Fruit fly (Drosophila melanogaster) whole organism, embryonic: ENCODE measurements around the gene CG33703.

ENCODE experiments used
- Ada2b ChIP-seq: fragments of 200-800 bp; sonication (Bioruptor generic); IDR thresholded peaks from 2 replicates; pipeline ENCODE4 v1.3.6; 2022; ENCODE audit warnings: missing biosample characterization, missing genetic modification characterization
- BtbVII ChIP-seq: fragments of 200-800 bp; sonication (Bioruptor generic); optimal IDR thresholded peaks from 3 replicates; lab custom pipeline; 2017; ENCODE audit warnings: missing biosample characterization, mild to moderate bottlenecking, missing genetic modification characterization
- CG10267 ChIP-seq: fragments of 200-800 bp; sonication (Bioruptor generic); optimal IDR thresholded peaks from 2 replicates; lab custom pipeline; 2018; ENCODE audit warnings: missing biosample characterization, mild to moderate bottlenecking, missing genetic modification characterization, moderate library complexity
- CG10431 ChIP-seq: fragments of 200-800 bp; sonication (Bioruptor generic); optimal IDR thresholded peaks from 3 replicates; lab custom pipeline; 2018; ENCODE audit warnings: missing biosample characterization, mild to moderate bottlenecking, missing genetic modification characterization
- CG10543 ChIP-seq: fragments of 200-800 bp; sonication (Bioruptor generic); optimal IDR thresholded peaks from 3 replicates; lab custom pipeline; 2017; ENCODE audit warnings: missing biosample characterization, mild to moderate bottlenecking, missing genetic modification characterization, moderate library complexity
- CG12104 ChIP-seq: fragments of 200-800 bp; sonication (Bioruptor generic); optimal IDR thresholded peaks from 3 replicates; lab custom pipeline; 2016; ENCODE audit warnings: missing biosample characterization, missing genetic modification characterization
- CG12299 ChIP-seq: fragments of 200-800 bp; sonication (Bioruptor generic); optimal IDR thresholded peaks from 2 replicates; lab custom pipeline; 2018; ENCODE audit warnings: missing biosample characterization, mild to moderate bottlenecking, missing genetic modification characterization
- CG13894 ChIP-seq: fragments of 200-800 bp; sonication (Bioruptor generic); optimal IDR thresholded peaks from 3 replicates; lab custom pipeline; 2018; ENCODE audit warnings: missing biosample characterization, mild to moderate bottlenecking, missing genetic modification characterization, moderate library complexity
- CG14050 ChIP-seq: fragments of 200-800 bp; sonication (Bioruptor generic); IDR thresholded peaks from 3 replicates; pipeline ENCODE4 v1.3.6; 2022; ENCODE audit warnings: missing biosample characterization, missing genetic modification characterization
- CG14965 ChIP-seq: fragments of 200-800 bp; sonication (Bioruptor generic); optimal IDR thresholded peaks from 2 replicates; lab custom pipeline; 2016; ENCODE audit warnings: missing biosample characterization, missing genetic modification characterization, borderline replicate concordance
- CG15514 ChIP-seq: fragments of 200-800 bp; sonication (Bioruptor generic); optimal IDR thresholded peaks from 3 replicates; lab custom pipeline; 2017; ENCODE audit warnings: missing biosample characterization, missing genetic modification characterization, mild to moderate bottlenecking, moderate library complexity, missing genetic modification reagents
- CG18262 ChIP-seq: fragments of 200-800 bp; optimal IDR thresholded peaks from 3 replicates; lab custom pipeline; 2019; ENCODE audit warnings: missing biosample characterization, mild to moderate bottlenecking, missing genetic modification characterization, moderate library complexity
- CG1832 ChIP-seq: fragments of 200-800 bp; sonication (Bioruptor generic); optimal IDR thresholded peaks from 2 replicates; lab custom pipeline; 2017; ENCODE audit warnings: missing biosample characterization, mild to moderate bottlenecking, missing genetic modification characterization, inconsistent platforms
- CG2678 ChIP-seq: fragments of 200-800 bp; sonication (Bioruptor generic); optimal IDR thresholded peaks from 3 replicates; lab custom pipeline; 2019; ENCODE audit warnings: missing biosample characterization, mild to moderate bottlenecking, missing genetic modification characterization, moderate library complexity
- CG4424 ChIP-seq: fragments of 200-800 bp; sonication (Bioruptor generic); optimal IDR thresholded peaks from 3 replicates; lab custom pipeline; 2016; ENCODE audit warnings: missing biosample characterization, missing genetic modification characterization
- CG6654 ChIP-seq: fragments of 200-800 bp; sonication (Bioruptor generic); optimal IDR thresholded peaks from 2 replicates; lab custom pipeline; 2017; ENCODE audit warnings: missing biosample characterization, mild to moderate bottlenecking, missing genetic modification characterization
- CG6791 ChIP-seq: fragments of 200-800 bp; sonication (Bioruptor generic); IDR thresholded peaks from 3 replicates; pipeline ENCODE4 v1.3.6; 2022; ENCODE audit warnings: missing biosample characterization, missing genetic modification characterization; ENCODE audit not compliant: partially characterized antibody
- CTCF ChIP-seq: fragments of 200-800 bp; sonication (Bioruptor generic); optimal IDR thresholded peaks from 2 replicates; lab custom pipeline; 2017; ENCODE audit warnings: missing biosample characterization, mild to moderate bottlenecking, missing genetic modification characterization, moderate library complexity
- CrebB ChIP-seq: fragments of 200-800 bp; sonication (Bioruptor generic); optimal IDR thresholded peaks from 3 replicates; lab custom pipeline; 2018; ENCODE audit warnings: missing biosample characterization, mild to moderate bottlenecking, missing genetic modification characterization
- D ChIP-seq, 2 experiments: fragments of 200-800 bp in 1 of 2; fragments of >200 bp in 1 of 2; sonication (Bioruptor generic) in 1 of 2; optimal IDR thresholded peaks; 2 replicates in 1 of 2; 3 replicates in 1 of 2; lab custom pipeline; 2017; ENCODE audit warnings: mild to moderate bottlenecking in 1 of 2, missing biosample characterization in 1 of 2, missing genetic modification characterization in 1 of 2, missing genetic modification reagents in 1 of 2
- Dek ChIP-seq: fragments of 200-800 bp; sonication (Bioruptor generic); optimal IDR thresholded peaks from 3 replicates; lab custom pipeline; 2019; ENCODE audit warnings: missing biosample characterization, mild to moderate bottlenecking, missing genetic modification characterization, moderate library complexity
- Dfd ChIP-seq, 2 experiments: fragments of >200 bp; optimal IDR thresholded peaks; 2 replicates each; lab custom pipeline; 2017; ENCODE audit warnings: missing biosample characterization in 2 of 2, missing genetic modification characterization in 2 of 2
- Fer3 ChIP-seq: fragments of 200-800 bp; sonication (Bioruptor generic); optimal IDR thresholded peaks from 2 replicates; lab custom pipeline; 2018; ENCODE audit warnings: missing biosample characterization, mild to moderate bottlenecking, missing genetic modification characterization, moderate library complexity
- HLHmδ ChIP-seq: fragments of 200-800 bp; sonication (Bioruptor generic); optimal IDR thresholded peaks from 2 replicates; lab custom pipeline; 2018; ENCODE audit warnings: missing biosample characterization, mild to moderate bottlenecking, missing genetic modification characterization, moderate library complexity
- Kr ChIP-seq: fragments of 200-800 bp; sonication (Bioruptor generic); optimal IDR thresholded peaks from 2 replicates; lab custom pipeline; 2017; ENCODE audit warnings: missing biosample characterization, mild to moderate bottlenecking, missing genetic modification characterization
- Lim3 ChIP-seq: fragments of 200-800 bp; sonication (Bioruptor generic); IDR thresholded peaks from 2 replicates; pipeline ENCODE4 v1.3.6; 2022; ENCODE audit warnings: missing biosample characterization, missing genetic modification characterization
- Mrtf ChIP-seq: fragments of 200-800 bp; sonication (Bioruptor generic); IDR thresholded peaks from 3 replicates; pipeline ENCODE4 v1.3.6; 2022; ENCODE audit warnings: missing biosample characterization, missing genetic modification characterization
- Scr ChIP-seq: fragments of 200-800 bp; sonication (Bioruptor generic); IDR thresholded peaks from 2 replicates; pipeline ENCODE4 v1.3.6; 2022; ENCODE audit warnings: missing biosample characterization, missing genetic modification characterization; ENCODE audit not compliant: partially characterized antibody
- Stat92E ChIP-seq, 3 experiments: fragments of >200 bp in 2 of 3; fragments of 200-800 bp in 1 of 3; sonication (Bioruptor generic) in 1 of 3; optimal IDR thresholded peaks; 2 replicates each; lab custom pipeline; 2017 to 2019; ENCODE audit warnings: missing biosample characterization in 3 of 3, missing genetic modification characterization in 3 of 3, mild to moderate bottlenecking in 1 of 3, moderate library complexity in 1 of 3
- Vsx1 ChIP-seq: fragments of 200-800 bp; sonication (Bioruptor generic); optimal IDR thresholded peaks from 2 replicates; lab custom pipeline; 2017; ENCODE audit warnings: missing biosample characterization, mild to moderate bottlenecking, missing genetic modification characterization, missing genetic modification reagents
- abd-A ChIP-seq: fragments of 200-800 bp; sonication (Bioruptor generic); optimal IDR thresholded peaks from 3 replicates; lab custom pipeline; 2019; ENCODE audit warnings: missing biosample characterization, mild to moderate bottlenecking, missing genetic modification characterization, moderate library complexity
- dmrt11E ChIP-seq: fragments of 200-800 bp; sonication (Bioruptor generic); optimal IDR thresholded peaks from 3 replicates; lab custom pipeline; 2018; ENCODE audit warnings: missing biosample characterization, mild to moderate bottlenecking, missing genetic modification characterization, moderate library complexity
- emc ChIP-seq: fragments of 200-800 bp; sonication (Bioruptor generic); optimal IDR thresholded peaks from 2 replicates; lab custom pipeline; 2016; ENCODE audit warnings: missing biosample characterization, missing genetic modification characterization
- gcm2 ChIP-seq: fragments of 200-800 bp; sonication (Bioruptor generic); optimal IDR thresholded peaks from 2 replicates; lab custom pipeline; 2016; ENCODE audit warnings: missing biosample characterization, missing genetic modification characterization
- lbe ChIP-seq: fragments of 200-800 bp; sonication (Bioruptor generic); optimal IDR thresholded peaks from 2 replicates; lab custom pipeline; 2016; ENCODE audit warnings: missing biosample characterization, mild to moderate bottlenecking, missing genetic modification characterization
- lilli ChIP-seq: fragments of 200-800 bp; sonication (Bioruptor generic); optimal IDR thresholded peaks from 3 replicates; lab custom pipeline; 2016; ENCODE audit warnings: missing biosample characterization, missing genetic modification characterization
- nerfin-2 ChIP-seq: fragments of 200-800 bp; sonication (Bioruptor generic); IDR thresholded peaks from 2 replicates; pipeline ENCODE4 v1.3.6; 2022; ENCODE audit warnings: missing biosample characterization, missing genetic modification characterization; ENCODE audit not compliant: partially characterized antibody
- oc ChIP-seq: fragments of 200-800 bp; sonication (Bioruptor generic); optimal IDR thresholded peaks from 2 replicates; lab custom pipeline; 2018; ENCODE audit warnings: missing biosample characterization, mild to moderate bottlenecking, missing genetic modification characterization, moderate library complexity
- otp ChIP-seq: fragments of 200-800 bp; sonication (Bioruptor generic); IDR thresholded peaks from 3 replicates; pipeline ENCODE4, ENCODE4 v1.3.6; 2022; ENCODE audit warnings: missing biosample characterization, missing genetic modification characterization
- pum ChIP-seq: fragments of 200-800 bp; sonication (Bioruptor generic); optimal IDR thresholded peaks from 2 replicates; lab custom pipeline; 2016; ENCODE audit warnings: missing biosample characterization, missing genetic modification characterization
- ranshi ChIP-seq: fragments of 200-800 bp; sonication (Bioruptor generic); IDR thresholded peaks from 2 replicates; pipeline ENCODE4 v1.3.6; 2022; ENCODE audit warnings: missing biosample characterization, missing genetic modification characterization
- rib ChIP-seq: fragments of 200-800 bp; sonication (Bioruptor generic); IDR thresholded peaks from 2 replicates; pipeline ENCODE4 v1.3.6; 2022; ENCODE audit warnings: missing biosample characterization, missing genetic modification characterization
- row ChIP-seq: fragments of 200-800 bp; sonication (Bioruptor generic); IDR thresholded peaks from 3 replicates; pipeline ENCODE4 v1.3.6; 2022; ENCODE audit warnings: missing biosample characterization, missing genetic modification characterization
- scrt ChIP-seq: fragments of 200-800 bp; sonication (Bioruptor generic); optimal IDR thresholded peaks from 2 replicates; lab custom pipeline; 2018; ENCODE audit warnings: missing biosample characterization, mild to moderate bottlenecking, missing genetic modification characterization, moderate library complexity
- sim ChIP-seq: fragments of 200-800 bp; sonication (Bioruptor generic); IDR thresholded peaks from 2 replicates; pipeline ENCODE4 v1.3.6; 2022; ENCODE audit warnings: missing biosample characterization, missing genetic modification characterization
- sug ChIP-seq: fragments of 200-800 bp; optimal IDR thresholded peaks from 2 replicates; lab custom pipeline; 2019; ENCODE audit warnings: missing biosample characterization, mild to moderate bottlenecking, missing genetic modification characterization, moderate library complexity
- usp ChIP-seq: fragments of >200 bp; optimal IDR thresholded peaks from 2 replicates; lab custom pipeline; 2017; ENCODE audit warnings: missing biosample characterization, missing genetic modification characterization
- zfh1 ChIP-seq: fragments of 200-800 bp; sonication (Bioruptor generic); IDR thresholded peaks from 3 replicates; pipeline ENCODE4 v1.3.6; 2022; ENCODE audit warnings: missing biosample characterization, missing genetic modification characterization

CG33703 gene

dm6 chr3L:9505007-9505712 is 7.3 kb downstream of the CG33703 start, which contains the start of gene path (continued):
- peak; percentile 44; the same call in 1 of the 3 replicates for TF ChIP-seq zfh1
- TF ChIP-seq D (optimal IDR thresholded peaks at IDR 0.05; lab: Kevin White, UChicago): no peak
- TF ChIP-seq D (GFP tag; optimal IDR thresholded peaks at IDR 0.05; lab: Kevin White, UChicago): peak; percentile 36
- peak; percentile 39 for TF ChIP-seq BtbVII (GFP tag; lab: Kevin White, UChicago)
- peak; percentile 2 for TF ChIP-seq CG10431
- peak; percentile 21 for TF ChIP-seq CG10543 (GFP tag; lab: Kevin White, UChicago)
- no peak for TF ChIP-seq Vsx1 (GFP tag; lab: Kevin White, UChicago)
- peak; percentile 6 for TF ChIP-seq oc
- no peak for TF ChIP-seq Dfd (GFP tag; optimal IDR thresholded peaks at IDR 0.05; lab: Kevin White, UChicago)
- no peak for TF ChIP-seq CG14965 (GFP tag; lab: Kevin White, UChicago)
- no peak for TF ChIP-seq rib (GFP tag; lab: Robert Waterston, UW)
- no peak for TF ChIP-seq emc (GFP tag; lab: Kevin White, UChicago)
- peak; percentile 83 for TF ChIP-seq CG18262 (tag; lab: Kevin White, UChicago)
- TF ChIP-seq Mrtf: no peak
- 0 out of 2 replicates have a peak, but pooled peaks have one; percentile 26 for TF ChIP-seq nerfin-2 (GFP tag; lab: Robert Waterston, UW)
- TF ChIP-seq Kr (GFP tag; lab: Kevin White, UChicago): no peak
- peak; percentile 31 for TF ChIP-seq HLHmδ
- peak; percentile 66 for TF ChIP-seq CG10267 (tag; lab: Kevin White, UChicago)
- peak; percentile 34 for TF ChIP-seq Fer3 (tag; lab: Kevin White, UChicago)
- no peak for TF ChIP-seq usp (GFP tag; lab: Kevin White, UChicago)
- TF ChIP-seq otp (GFP tag; lab: Robert Waterston, UW): peak; percentile 50; the same call in 1 of the 3 replicates
- peak; percentile 24 for TF ChIP-seq lilli (GFP tag; lab: Kevin White, UChicago)
- no peak for TF ChIP-seq CG6654
- peak; percentile 35; the same call in 1 of the 3 replicates for TF ChIP-seq CG6791
- TF ChIP-seq pum: no peak
- peak; percentile 45 for TF ChIP-seq scrt
- TF ChIP-seq CG1832 (GFP tag; lab: Kevin White, UChicago): no peak
- no peak for TF ChIP-seq lbe
- TF ChIP-seq CG13894 (tag; lab: Kevin White, UChicago): peak; percentile 51
- TF ChIP-seq CrebB (tag; lab: Kevin White, UChicago): no peak
- peak; percentile 19; the same call in 1 of the 2 replicates for TF ChIP-seq ranshi (GFP tag; lab: Robert Waterston, UW)
- TF ChIP-seq sim: no peak
- TF ChIP-seq Dek: peak; percentile 12
- TF ChIP-seq CG4424: peak; percentile 49
- peak; percentile 20; the same call in 2 of the 3 replicates for TF ChIP-seq CG14050
- no peak for TF ChIP-seq gcm2
- TF ChIP-seq CG2678 (tag; lab: Kevin White, UChicago): peak; percentile 76
- TF ChIP-seq CG12299 (tag; lab: Kevin White, UChicago): no peak
- TF ChIP-seq CG12104: peak; percentile 66
- TF ChIP-seq sug (tag; lab: Kevin White, UChicago): peak; percentile 9
- TF ChIP-seq dmrt11E (tag; lab: Kevin White, UChicago): peak; percentile 50
- no peak for TF ChIP-seq Ada2b (GFP tag; lab: Robert Waterston, UW)
- peak in 1 of 3 experiments; percentile 30 for TF ChIP-seq Stat92E (GFP tag; optimal IDR thresholded peaks at IDR 0.05; lab: Kevin White, UChicago)
- TF ChIP-seq row (GFP tag; lab: Robert Waterston, UW): peak; percentile 60
- no peak for TF ChIP-seq CTCF (GFP tag; lab: Kevin White, UChicago)
- TF ChIP-seq Scr (GFP tag; lab: Robert Waterston, UW): no peak
- no peak for TF ChIP-seq Lim3 (GFP tag; lab: Robert Waterston, UW)
- peak; percentile 65 for TF ChIP-seq abd-A (tag; lab: Kevin White, UChicago)
- peak; percentile 38 for TF ChIP-seq CG15514 (GFP tag; lab: Kevin White, UChicago)
